Worm (Caenorhabditis elegans): ENCODE results near the gene moe-3.

Gene moe-3

ce11 chrII:13174435-13174834 lies 8.9 kb upstream of the moe-3 start:
- TF ChIP-seq ahr-1 (tag; optimal IDR thresholded peaks at IDR 0.05) (no peak), ttx-3 (tag; optimal IDR thresholded peaks at IDR 0.05) (no peak), syd-9 (tag; optimal IDR thresholded peaks at IDR 0.05) (no peak), eyg-1 (tag; optimal IDR thresholded peaks at IDR 0.05) (no peak), nhr-232 (tag; optimal IDR thresholded peaks at IDR 0.05) (no peak), hlh-8 (tag; optimal IDR thresholded peaks at IDR 0.05) (no peak), ceh-24 (tag; optimal IDR thresholded peaks at IDR 0.05) (no peak), ceh-14 (tag; optimal IDR thresholded peaks at IDR 0.05) (no peak), dve-1 (tag; optimal IDR thresholded peaks at IDR 0.05) (no peak), lin-11 (tag; optimal IDR thresholded peaks at IDR 0.05) (no peak), ets-4 (tag; optimal IDR thresholded peaks at IDR 0.05) (no peak)

ce11 chrII:13170696-13171095 lies 5.2 kb upstream of the moe-3 start:
- TF ChIP-seq pqm-1 (tag; optimal IDR thresholded peaks at IDR 0.05) = no peak
- no peak for TF ChIP-seq T23F11.4 (GFP tag; optimal IDR thresholded peaks at IDR 0.05)
- TF ChIP-seq ceh-45 (GFP tag; IDR thresholded peaks at IDR 0.05) = 0 out of 2 replicates have a peak, but pooled peaks have one; percentile 27

ce11 chrII:13167493-13167892 lies 2.0 kb upstream of the moe-3 start:
- no peak for TF ChIP-seq pag-3 (tag; optimal IDR thresholded peaks at IDR 0.05; ENCODE audit: borderline replicate concordance)
- TF ChIP-seq ztf-16 (tag; optimal IDR thresholded peaks at IDR 0.05) = no peak
- TF ChIP-seq K02D7.2 (tag; optimal IDR thresholded peaks at IDR 0.05) = no peak
- no peak for TF ChIP-seq fax-1 (tag; optimal IDR thresholded peaks at IDR 0.05)
- TF ChIP-seq zip-5 (tag; optimal IDR thresholded peaks at IDR 0.05) = no peak
- no peak for TF ChIP-seq tbx-2 (tag; optimal IDR thresholded peaks at IDR 0.05)
- no peak for TF ChIP-seq ceh-34 (tag; optimal IDR thresholded peaks at IDR 0.05)
- TF ChIP-seq lim-6 (tag; optimal IDR thresholded peaks at IDR 0.05) = no peak
- no peak for TF ChIP-seq ceh-2 (tag; optimal IDR thresholded peaks at IDR 0.05)
- no peak for TF ChIP-seq ceh-18 (tag; optimal IDR thresholded peaks at IDR 0.05)
- no peak for TF ChIP-seq lin-11 (tag; optimal IDR thresholded peaks at IDR 0.05)
- TF ChIP-seq elt-2 (tag; optimal IDR thresholded peaks at IDR 0.05) = no peak
- no peak for TF ChIP-seq C38D4.7 (GFP tag; optimal IDR thresholded peaks at IDR 0.05)
- TF ChIP-seq dve-1 (tag; optimal IDR thresholded peaks at IDR 0.05) = no peak
- TF ChIP-seq T23F11.4 (GFP tag; optimal IDR thresholded peaks at IDR 0.05) = no peak

DNA sequence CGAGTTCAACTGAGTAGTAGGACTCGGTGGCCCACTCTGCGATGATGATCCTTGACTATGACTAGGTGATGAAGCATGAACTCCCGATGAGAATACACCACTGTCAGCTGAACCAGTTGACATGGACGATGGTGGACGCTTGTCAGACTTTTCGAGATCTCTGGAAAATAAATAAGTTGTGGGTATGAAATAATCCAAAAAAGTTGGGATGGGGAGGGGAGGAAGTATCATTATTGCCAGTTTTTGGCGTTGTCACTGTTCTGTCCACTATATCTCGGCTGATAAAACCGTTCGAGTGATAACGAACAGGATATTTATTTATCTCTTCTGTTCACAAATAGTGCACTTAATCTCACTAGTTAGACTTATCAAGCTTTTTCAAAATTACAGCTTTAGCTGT lies 1.5 kb downstream of the moe-3 start:
- TF ChIP-seq zip-5 (tag; optimal IDR thresholded peaks at IDR 0.05) = no peak
- no peak for TF ChIP-seq ttx-3 (tag; optimal IDR thresholded peaks at IDR 0.05)
- TF ChIP-seq hlh-15 (tag; optimal IDR thresholded peaks at IDR 0.05) = no peak
- TF ChIP-seq ceh-48 (tag; optimal IDR thresholded peaks at IDR 0.05) = no peak
- TF ChIP-seq ref-2 (tag; optimal IDR thresholded peaks at IDR 0.05) = no peak
- TF ChIP-seq dmd-4 (tag; optimal IDR thresholded peaks at IDR 0.05; ENCODE audit: borderline replicate concordance) = no peak
- TF ChIP-seq ceh-30 (tag; optimal IDR thresholded peaks at IDR 0.05) = no peak
- TF ChIP-seq unc-55 (GFP tag; optimal IDR thresholded peaks at IDR 0.05) = no peak
- TF ChIP-seq che-1 (tag; optimal IDR thresholded peaks at IDR 0.05) = no peak
- TF ChIP-seq sox-4 (tag; optimal IDR thresholded peaks at IDR 0.05) = no peak
- no peak for TF ChIP-seq sdc-2 (tag; optimal IDR thresholded peaks at IDR 0.05)
- no peak for TF ChIP-seq madf-2 (tag; optimal IDR thresholded peaks at IDR 0.05)
- TF ChIP-seq C38D4.7 (GFP tag; optimal IDR thresholded peaks at IDR 0.05) = no peak

DNA sequence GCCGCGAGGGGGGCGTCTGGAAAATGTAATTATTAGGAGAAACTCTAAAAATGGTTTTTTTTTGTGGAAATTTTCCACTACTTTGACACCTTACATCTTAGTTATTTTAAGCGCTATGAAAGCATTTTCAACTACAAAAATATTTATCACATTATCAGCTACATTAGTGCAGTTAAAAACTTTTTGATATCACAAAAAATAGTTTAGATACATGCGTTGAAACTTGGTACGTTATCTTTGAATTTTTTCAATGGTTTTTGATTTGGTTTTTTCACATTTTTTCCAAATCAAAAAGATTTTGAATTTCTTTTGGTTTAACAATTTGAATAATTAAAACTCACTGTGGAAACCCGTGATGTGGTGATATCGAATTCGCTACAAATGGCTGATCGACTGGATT lies 2.5 kb downstream of the moe-3 start:
- no peak for TF ChIP-seq zip-5 (tag; optimal IDR thresholded peaks at IDR 0.05)
- TF ChIP-seq syd-9 (tag; optimal IDR thresholded peaks at IDR 0.05) = no peak
- no peak for TF ChIP-seq ztf-16 (tag; optimal IDR thresholded peaks at IDR 0.05)
- TF ChIP-seq nfya-1 (tag; optimal IDR thresholded peaks at IDR 0.05) = no peak
- no peak for TF ChIP-seq sox-2 (GFP tag; IDR thresholded peaks at IDR 0.05)
- no peak for TF ChIP-seq C08G9.2 (tag; optimal IDR thresholded peaks at IDR 0.05)
- TF ChIP-seq lin-11 (tag; optimal IDR thresholded peaks at IDR 0.05) = no peak
- TF ChIP-seq ceh-30 (tag; optimal IDR thresholded peaks at IDR 0.05) = no peak
- no peak for TF ChIP-seq ref-2 (tag; optimal IDR thresholded peaks at IDR 0.05)
- no peak for TF ChIP-seq ceh-9 (tag; optimal IDR thresholded peaks at IDR 0.05)
- TF ChIP-seq ceh-6 (GFP tag; optimal IDR thresholded peaks at IDR 0.05) = no peak
- no peak for TF ChIP-seq elt-2 (tag; optimal IDR thresholded peaks at IDR 0.05)
- no peak for TF ChIP-seq K02D7.2 (tag; optimal IDR thresholded peaks at IDR 0.05)
